Fruit fly (Drosophila melanogaster): Measurements from ENCODE around the gene Sfxn1-3.

Gene Sfxn1-3

dm6 chr3R:4403706-4404392 is 25.4 kb downstream of the Sfxn1-3 start (continued):
- TF ChIP-seq unc-4 (GFP tag; IDR thresholded peaks at IDR 0.05; ENCODE audit: partially characterized antibody) (no peak), BtbVII (GFP tag; optimal IDR thresholded peaks at IDR 0.05) (no peak), Lim3 (GFP tag; IDR thresholded peaks at IDR 0.05) (no peak), h (optimal IDR thresholded peaks at IDR 0.05) (no peak), gro (GFP tag; optimal IDR thresholded peaks at IDR 0.05) (peak; percentile 48), Ssrp (tag; optimal IDR thresholded peaks at IDR 0.05) (no peak), CG12391 (tag; optimal IDR thresholded peaks at IDR 0.05) (peak; percentile 16), CG8089 (GFP tag; optimal IDR thresholded peaks at IDR 0.05) (no peak), Atf3 (GFP tag; optimal IDR thresholded peaks at IDR 0.05) (peak; percentile 19), CG12659 (GFP tag; optimal IDR thresholded peaks at IDR 0.05) (no peak), chif (GFP tag; optimal IDR thresholded peaks at IDR 0.05) (no peak), dmrt99B (tag; optimal IDR thresholded peaks at IDR 0.05) (no peak), CG8765 (GFP tag; IDR thresholded peaks at IDR 0.05) (no peak), zen2 (GFP tag; IDR thresholded peaks at IDR 0.05; ENCODE audit: partially characterized antibody) (peak; percentile 45; the same call in 1 of the 3 replicates), lab (GFP tag; optimal IDR thresholded peaks at IDR 0.05) (peak; percentile 3), rib (GFP tag; IDR thresholded peaks at IDR 0.05) (peak; percentile 88), slbo (GFP tag; IDR thresholded peaks at IDR 0.05) (peak; percentile 44; the same call in 1 of the 2 replicates), cwo (GFP tag; optimal IDR thresholded peaks at IDR 0.05) (peak; percentile 35), Dip2 (GFP tag; IDR thresholded peaks at IDR 0.05) (no peak), dati (GFP tag; IDR thresholded peaks at IDR 0.05) (no peak), CG1233 (GFP tag; optimal IDR thresholded peaks at IDR 0.05) (no peak), vfl (GFP tag; optimal IDR thresholded peaks at IDR 0.05) (no peak), sqz (GFP tag; optimal IDR thresholded peaks at IDR 0.05) (no peak), CG6813 (GFP tag; optimal IDR thresholded peaks at IDR 0.05) (peak; percentile 29), CG11696 (GFP tag; IDR thresholded peaks at IDR 0.05) (no peak), Awh (GFP tag; IDR thresholded peaks at IDR 0.05) (no peak), Nf-YA (GFP tag; IDR thresholded peaks at IDR 0.05) (0 out of 2 replicates have a peak, but pooled peaks have one; percentile 13), CG10209 (GFP tag; optimal IDR thresholded peaks at IDR 0.05) (no peak), aop (GFP tag; IDR thresholded peaks at IDR 0.05) (no peak), E2f2 (GFP tag; IDR thresholded peaks at IDR 0.05) (0 out of 2 replicates have a peak, but pooled peaks have one; percentile 4), Adf1 (GFP tag; IDR thresholded peaks at IDR 0.05) (no peak; the same call in 1 of the 2 replicates), CG32532 (GFP tag; IDR thresholded peaks at IDR 0.05) (peak; percentile 22; the same call in 1 of the 2 replicates), CG6654 (GFP tag; optimal IDR thresholded peaks at IDR 0.05) (no peak), trem (tag; optimal IDR thresholded peaks at IDR 0.05) (no peak), az2 (GFP tag; optimal IDR thresholded peaks at IDR 0.05) (no peak), sd (tag; optimal IDR thresholded peaks at IDR 0.05) (peak; percentile 97), HmgZ (tag; optimal IDR thresholded peaks at IDR 0.05) (no peak), HLHmδ (GFP tag; optimal IDR thresholded peaks at IDR 0.05) (no peak), chn (GFP tag; optimal IDR thresholded peaks at IDR 0.05) (no peak), CG16863 (GFP tag; optimal IDR thresholded peaks at IDR 0.05) (no peak), CG34422 (GFP tag; IDR thresholded peaks at IDR 0.05) (no peak), CG4730 (GFP tag; IDR thresholded peaks at IDR 0.05) (no peak), ewg (GFP tag; optimal IDR thresholded peaks at IDR 0.05) (peak; percentile 21), CG15073 (GFP tag; optimal IDR thresholded peaks at IDR 0.05) (no peak), CG2678 (tag; optimal IDR thresholded peaks at IDR 0.05) (peak; percentile 32), hkb (optimal IDR thresholded peaks at IDR 0.05) (no peak), hkb (GFP tag; IDR thresholded peaks at IDR 0.05) (no peak), CG8290 (GFP tag; optimal IDR thresholded peaks at IDR 0.05) (peak; percentile 23), CG8290 (tag; optimal IDR thresholded peaks at IDR 0.05) (no peak), Gsc (GFP tag; IDR thresholded peaks at IDR 0.05) (no peak), sim (GFP tag; IDR thresholded peaks at IDR 0.05) (no peak)
